Worm (Caenorhabditis elegans) whole organism, L1 larva: ENCODE data around the gene skpo-3.

Experiments used
- blmp-1 ChIP-seq: fragments of 150-350 bp; optimal IDR thresholded peaks from 2 replicates; lab custom pipeline; 2014; ENCODE audit warnings: missing biosample characterization, missing genetic modification characterization
- ces-1 ChIP-seq: fragments of 150-350 bp; optimal IDR thresholded peaks from 2 replicates; lab custom pipeline; 2014; ENCODE audit warnings: missing biosample characterization, missing genetic modification reagents, missing genetic modification characterization
- dpl-1 ChIP-seq, 3 experiments: fragments of 150-350 bp in 2 of 3; sonication (generic microtip) in 1 of 3; optimal IDR thresholded peaks; 2 replicates each; lab custom pipeline; 2014 to 2017; ENCODE audit warnings: missing biosample characterization in 3 of 3, missing genetic modification characterization in 3 of 3, missing genetic modification reagents in 3 of 3
- fos-1 ChIP-seq: fragments of 150-350 bp; optimal IDR thresholded peaks from 2 replicates; lab custom pipeline; 2014; ENCODE audit warnings: missing biosample characterization, missing genetic modification characterization
- irx-1 ChIP-seq: sonication (generic microtip); optimal IDR thresholded peaks from 2 replicates; lab custom pipeline; 2016; ENCODE audit warnings: missing genetic modification characterization, missing compliant biosample characterization
- lin-15B ChIP-seq: fragments of 150-350 bp; sonication (generic microtip); optimal IDR thresholded peaks from 3 replicates; lab custom pipeline; 2014; ENCODE audit warnings: missing biosample characterization, missing genetic modification characterization
- lsy-2 ChIP-seq, 2 experiments: fragments of 150-350 bp; optimal IDR thresholded peaks; 2 replicates each; lab custom pipeline; 2014; ENCODE audit warnings: missing biosample characterization in 2 of 2, missing genetic modification characterization in 2 of 2
- mep-1 ChIP-seq: fragments of 150-350 bp; optimal IDR thresholded peaks from 2 replicates; lab custom pipeline; 2014; ENCODE audit warnings: missing biosample characterization, missing genetic modification characterization
- nhr-20 ChIP-seq: sonication (generic microtip); optimal IDR thresholded peaks from 2 replicates; lab custom pipeline; 2016; ENCODE audit warnings: mild to moderate bottlenecking, missing genetic modification characterization, missing compliant biosample characterization
- unc-86 ChIP-seq: sonication (generic microtip); optimal IDR thresholded peaks from 2 replicates; lab custom pipeline; 2016; ENCODE audit warnings: missing genetic modification characterization, missing compliant biosample characterization
- unc-98 ChIP-seq: fragments of 200-800 bp; sonication (Bioruptor generic); IDR thresholded peaks from 2 replicates; pipeline ENCODE4 v1.3.6; 2022; ENCODE audit warnings: missing genetic modification characterization, missing compliant biosample characterization
- ztf-11 ChIP-seq, 2 experiments: sonication (generic microtip); optimal IDR thresholded peaks; 2 replicates each; lab custom pipeline; 2016 to 2017; ENCODE audit warnings: missing genetic modification characterization in 2 of 2, missing biosample characterization in 1 of 2, missing compliant biosample characterization in 1 of 2

- no peak for TF ChIP-seq fos-1
- no peak for TF ChIP-seq lin-15B
- no peak for TF ChIP-seq irx-1 (tag; lab: Kevin White, UChicago)
- TF ChIP-seq unc-98: no peak
- peak; percentile 6 for TF ChIP-seq nhr-20
- TF ChIP-seq blmp-1 (tag; lab: Kevin White, UChicago): no peak
- no peak for TF ChIP-seq ces-1 (GFP tag; lab: Kevin White, UChicago)
- TF ChIP-seq mep-1: no peak
- no peak for TF ChIP-seq unc-86
- no peak for TF ChIP-seq ztf-11 (tag; optimal IDR thresholded peaks at IDR 0.05; lab: Kevin White, UChicago)
- TF ChIP-seq dpl-1 (GFP tag; optimal IDR thresholded peaks at IDR 0.05; lab: Kevin White, UChicago): no peak
- no peak for TF ChIP-seq lsy-2 (tag; optimal IDR thresholded peaks at IDR 0.05; lab: Kevin White, UChicago)
Observed at ce11 chrII:7283063-7283462, 37.4 kb downstream of the skpo-3 start.
